Worm (Caenorhabditis elegans) whole organism, late embryonic: ENCODE results near the gene C16B8.4.
A peak's percentile ranks its signal among the peaks of the same experiment; 100 is the strongest.

Source experiments
- K09A11.1 ChIP-seq: sonication (generic microtip); optimal IDR thresholded peaks from 2 replicates; lab custom pipeline; 2017; ENCODE audit warnings: antibody characterized with exemption, mild to moderate bottlenecking, missing genetic modification characterization, missing compliant biosample characterization; ENCODE audit not compliant: insufficient read depth
- T23F11.4 ChIP-seq: fragments of 200-800 bp; sonication (Bioruptor generic); optimal IDR thresholded peaks from 2 replicates; lab custom pipeline; 2018; ENCODE audit warnings: mild to moderate bottlenecking, missing genetic modification characterization, missing compliant biosample characterization
- ahr-1 ChIP-seq: sonication (generic microtip); optimal IDR thresholded peaks from 2 replicates; lab custom pipeline; 2016; ENCODE audit warnings: missing genetic modification characterization, missing compliant biosample characterization
- ama-1 ChIP-seq: fragments of 150-350 bp; optimal IDR thresholded peaks from 2 replicates; lab custom pipeline; 2014
- ceh-18 ChIP-seq: sonication (generic microtip); optimal IDR thresholded peaks from 2 replicates; lab custom pipeline; 2016; ENCODE audit warnings: missing genetic modification characterization, missing compliant biosample characterization
- ceh-19 ChIP-seq: fragments of 200-800 bp; sonication (Bioruptor generic); optimal IDR thresholded peaks from 2 replicates; lab custom pipeline; 2018; ENCODE audit warnings: mild to moderate bottlenecking, missing genetic modification characterization, missing compliant biosample characterization
- ceh-22 ChIP-seq: sonication (generic microtip); optimal IDR thresholded peaks from 2 replicates; lab custom pipeline; 2017; ENCODE audit warnings: missing biosample characterization, missing genetic modification characterization
- ceh-24 ChIP-seq: sonication (generic microtip); optimal IDR thresholded peaks from 2 replicates; lab custom pipeline; 2016; ENCODE audit warnings: mild to moderate bottlenecking, missing genetic modification characterization, missing compliant biosample characterization
- ceh-31 ChIP-seq: sonication (generic microtip); optimal IDR thresholded peaks from 2 replicates; lab custom pipeline; 2016; ENCODE audit warnings: missing genetic modification characterization, missing compliant biosample characterization
- ceh-34 ChIP-seq: sonication (generic microtip); optimal IDR thresholded peaks from 2 replicates; lab custom pipeline; 2016; ENCODE audit warnings: mild to moderate bottlenecking, missing genetic modification characterization, missing compliant biosample characterization
- ceh-48 ChIP-seq: sonication (generic microtip); optimal IDR thresholded peaks from 2 replicates; lab custom pipeline; 2016; ENCODE audit warnings: missing genetic modification characterization, inconsistent platforms, missing compliant biosample characterization
- ceh-6 ChIP-seq: fragments of 200-800 bp; sonication (Bioruptor generic); optimal IDR thresholded peaks from 2 replicates; lab custom pipeline; 2018; ENCODE audit warnings: mild to moderate bottlenecking, missing genetic modification characterization, missing compliant biosample characterization
- che-1 ChIP-seq: sonication (generic microtip); optimal IDR thresholded peaks from 2 replicates; lab custom pipeline; 2016; ENCODE audit warnings: mild to moderate bottlenecking, missing genetic modification characterization, missing compliant biosample characterization
- dmd-4 ChIP-seq: sonication (generic microtip); optimal IDR thresholded peaks from 2 replicates; lab custom pipeline; 2016; ENCODE audit warnings: borderline replicate concordance, missing genetic modification characterization, missing compliant biosample characterization
- dve-1 ChIP-seq: sonication (generic microtip); optimal IDR thresholded peaks from 2 replicates; lab custom pipeline; 2017; ENCODE audit warnings: antibody characterized with exemption, mild to moderate bottlenecking, missing genetic modification characterization, missing compliant biosample characterization
- elt-2 ChIP-seq: sonication (generic microtip); optimal IDR thresholded peaks from 2 replicates; lab custom pipeline; 2016; ENCODE audit warnings: missing genetic modification reagents, missing genetic modification characterization, missing compliant biosample characterization
- eyg-1 ChIP-seq: sonication (generic microtip); optimal IDR thresholded peaks from 2 replicates; lab custom pipeline; 2016; ENCODE audit warnings: missing genotype, missing genetic modification characterization, missing compliant biosample characterization
- fkh-10 ChIP-seq: fragments of 150-350 bp; optimal IDR thresholded peaks from 2 replicates; lab custom pipeline; 2014; ENCODE audit warnings: missing biosample characterization, missing genetic modification reagents, missing genetic modification characterization
- hlh-13 ChIP-seq: fragments of 200-800 bp; sonication (Bioruptor generic); optimal IDR thresholded peaks from 2 replicates; lab custom pipeline; 2018; ENCODE audit warnings: mild to moderate bottlenecking, missing genetic modification characterization, missing compliant biosample characterization
- hlh-6 ChIP-seq: sonication (generic microtip); optimal IDR thresholded peaks from 2 replicates; lab custom pipeline; 2016; ENCODE audit warnings: missing genotype, missing genetic modification characterization, missing compliant biosample characterization
- lim-6 ChIP-seq: sonication (generic microtip); optimal IDR thresholded peaks from 2 replicates; lab custom pipeline; 2016; ENCODE audit warnings: missing genetic modification characterization, missing compliant biosample characterization
- lin-11 ChIP-seq: fragments of 200-800 bp; sonication (Bioruptor generic); optimal IDR thresholded peaks from 2 replicates; lab custom pipeline; 2018; ENCODE audit warnings: mild to moderate bottlenecking, missing genetic modification characterization, missing compliant biosample characterization
- madf-2 ChIP-seq: sonication (generic microtip); optimal IDR thresholded peaks from 2 replicates; lab custom pipeline; 2017; ENCODE audit warnings: missing genetic modification characterization, missing compliant biosample characterization
- mec-3 ChIP-seq: sonication (generic microtip); optimal IDR thresholded peaks from 2 replicates; lab custom pipeline; 2016; ENCODE audit warnings: borderline replicate concordance, missing genetic modification characterization, missing compliant biosample characterization
- nfya-1 ChIP-seq: sonication (generic microtip); optimal IDR thresholded peaks from 2 replicates; lab custom pipeline; 2017; ENCODE audit warnings: missing genetic modification characterization, mild to moderate bottlenecking, missing compliant biosample characterization, antibody characterized with exemption, moderate library complexity
- nhr-11 ChIP-seq: fragments of 150-350 bp; optimal IDR thresholded peaks from 2 replicates; lab custom pipeline; 2014; ENCODE audit warnings: missing biosample characterization, missing genetic modification characterization
- nhr-232 ChIP-seq: sonication (generic microtip); optimal IDR thresholded peaks from 2 replicates; lab custom pipeline; 2016; ENCODE audit warnings: missing genetic modification characterization, missing compliant biosample characterization
- odd-2 ChIP-seq: sonication (generic microtip); optimal IDR thresholded peaks from 2 replicates; lab custom pipeline; 2017; ENCODE audit warnings: antibody characterized with exemption, mild to moderate bottlenecking, missing genetic modification characterization, missing compliant biosample characterization
- pax-1 ChIP-seq: fragments of 150-350 bp; optimal IDR thresholded peaks from 2 replicates; lab custom pipeline; 2014; ENCODE audit warnings: missing biosample characterization, missing genetic modification characterization
- pha-2 ChIP-seq: sonication (generic microtip); optimal IDR thresholded peaks from 2 replicates; lab custom pipeline; 2017; ENCODE audit warnings: mild to moderate bottlenecking, missing genetic modification characterization, missing compliant biosample characterization
- pqm-1 ChIP-seq: sonication (generic microtip); optimal IDR thresholded peaks from 2 replicates; lab custom pipeline; 2016; ENCODE audit warnings: missing genetic modification characterization, missing compliant biosample characterization
- ref-2 ChIP-seq: sonication (generic microtip); optimal IDR thresholded peaks from 2 replicates; lab custom pipeline; 2016; ENCODE audit warnings: missing genetic modification characterization, missing compliant biosample characterization
- rnt-1 ChIP-seq: sonication (generic microtip); optimal IDR thresholded peaks from 2 replicates; lab custom pipeline; 2016; ENCODE audit warnings: missing genetic modification characterization, missing compliant biosample characterization
- sdc-2 ChIP-seq: sonication (generic microtip); optimal IDR thresholded peaks from 2 replicates; lab custom pipeline; 2016; ENCODE audit warnings: missing genotype, missing genetic modification characterization, missing compliant biosample characterization
- sox-2 ChIP-seq: fragments of 200-800 bp; sonication (Bioruptor generic); IDR thresholded peaks from 2 replicates; pipeline ENCODE4 v1.3.6; 2022; ENCODE audit warnings: missing genetic modification reagents, missing genetic modification characterization, missing compliant biosample characterization
- tbx-2 ChIP-seq: sonication (generic microtip); optimal IDR thresholded peaks from 2 replicates; lab custom pipeline; 2016; ENCODE audit warnings: missing genetic modification characterization, missing compliant biosample characterization
- unc-42 ChIP-seq: sonication (generic microtip); optimal IDR thresholded peaks from 2 replicates; lab custom pipeline; 2016; ENCODE audit warnings: missing genotype, missing genetic modification characterization, missing compliant biosample characterization
- unc-55 ChIP-seq: sonication (generic microtip); optimal IDR thresholded peaks from 2 replicates; lab custom pipeline; 2017; ENCODE audit warnings: missing biosample characterization, missing genetic modification reagents, missing genetic modification characterization

The C16B8.4 gene

ce11 chrX:3944961-3945587 lies 28.4 kb downstream of the C16B8.4 start:
- TF ChIP-seq mec-3 (tag; lab: Kevin White, UChicago) (no peak), pha-2 (no peak), ceh-19 (GFP tag; lab: Kevin White, UChicago) (no peak), unc-42 (tag; lab: Kevin White, UChicago) (peak; percentile 38)

ce11 chrX:3944073-3944472 lies 29.4 kb downstream of the C16B8.4 start:
- TF ChIP-seq elt-2 (peak; percentile 35), ceh-48 (tag; lab: Kevin White, UChicago) (no peak)

- TF ChIP-seq pax-1 (tag; lab: Kevin White, UChicago) (no peak), ceh-48 (tag; lab: Kevin White, UChicago) (no peak), dmd-4 (tag; lab: Kevin White, UChicago) (no peak), ceh-22 (tag; lab: Kevin White, UChicago) (no peak)
These were observed 30.2 kb downstream of the C16B8.4 start, which contains the start of gene ptp-4A2 for ce11 chrX:3943213-3943612. Gene ptp-4A2 (minus strand): TSS chrX:3943313.

ce11 chrX:3942267-3942666 lies 31.2 kb downstream of the C16B8.4 start, which contains the start of gene T19D2.13:
Gene T19D2.13 (minus strand): TSS chrX:3942367.
- TF ChIP-seq ceh-6 (no peak), mec-3 (tag; lab: Kevin White, UChicago) (no peak), sdc-2 (no peak), ceh-24 (tag; lab: Kevin White, UChicago) (no peak), hlh-6 (tag; lab: Kevin White, UChicago) (no peak), madf-2 (no peak), elt-2 (no peak), ceh-18 (tag; lab: Kevin White, UChicago) (no peak), nhr-232 (tag; lab: Kevin White, UChicago) (no peak), unc-55 (no peak), ceh-48 (tag; lab: Kevin White, UChicago) (no peak), lin-11 (tag; lab: Kevin White, UChicago) (no peak), nfya-1 (no peak), hlh-13 (GFP tag; lab: Kevin White, UChicago) (no peak), odd-2 (tag; lab: Kevin White, UChicago) (no peak), dve-1 (tag; lab: Kevin White, UChicago) (no peak), rnt-1 (tag; lab: Kevin White, UChicago) (no peak)
- TF ChIP-seq, all 69 proteins: peak for 0

DNA sequence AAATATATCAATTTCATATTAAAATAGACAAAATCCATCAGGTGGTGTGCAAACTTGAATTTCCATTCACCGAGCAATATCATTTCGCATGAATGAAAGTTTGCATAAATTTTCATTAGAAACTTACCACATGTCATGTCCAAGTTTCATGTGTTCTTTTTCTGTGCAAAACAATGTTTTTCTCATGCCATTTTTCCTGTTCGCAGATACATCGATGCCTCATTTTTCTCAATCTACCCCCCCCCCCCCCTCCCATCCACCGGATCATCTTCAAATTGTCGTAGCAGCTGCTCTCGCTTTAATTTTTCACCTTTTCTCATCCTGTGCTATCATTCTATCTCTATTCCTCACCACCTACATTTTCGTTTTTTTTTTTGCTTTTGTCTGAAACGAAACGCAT lies 34.5 kb downstream of the C16B8.4 start, which contains the start of gene T19D2.3:
T19D2.3 (plus strand) TSS at position 301 of the 400 bp plus-strand sequence.
- TF ChIP-seq che-1 (no peak), T23F11.4 (GFP tag; lab: Kevin White, UChicago) (no peak), ama-1 (lab: Kevin White, UChicago) (no peak), tbx-2 (tag; lab: Kevin White, UChicago) (no peak), ref-2 (tag; lab: Kevin White, UChicago) (no peak), hlh-6 (tag; lab: Kevin White, UChicago) (no peak), K09A11.1 (tag; lab: Kevin White, UChicago) (no peak), lim-6 (tag; lab: Kevin White, UChicago) (no peak), pqm-1 (no peak), hlh-13 (GFP tag; lab: Kevin White, UChicago) (no peak), sox-2 (GFP tag; lab: Robert Waterston, UW) (no peak), eyg-1 (tag; lab: Kevin White, UChicago) (no peak), ceh-31 (tag; lab: Kevin White, UChicago) (no peak), ahr-1 (tag; lab: Kevin White, UChicago) (no peak), nhr-11 (tag; lab: Kevin White, UChicago) (no peak), fkh-10 (no peak), ceh-34 (tag; lab: Kevin White, UChicago) (no peak), unc-42 (tag; lab: Kevin White, UChicago) (no peak)
